Fruit fly (Drosophila melanogaster) whole organism, adult: Measurements from ENCODE around the gene Elys.

ENCODE experiments used
- CG5204 ChIP-seq: fragments of 200-800 bp; sonication (Bioruptor generic); optimal IDR thresholded peaks from 2 replicates; lab custom pipeline; 2016; ENCODE audit warnings: missing biosample characterization, missing genetic modification characterization
- CG7045 ChIP-seq: fragments of 200-800 bp; sonication (Bioruptor generic); optimal IDR thresholded peaks from 2 replicates; lab custom pipeline; 2017; ENCODE audit warnings: missing biosample characterization, mild to moderate bottlenecking, missing genetic modification characterization
- Clk ChIP-seq: fragments of 200-800 bp; sonication (Bioruptor generic); optimal IDR thresholded peaks from 2 replicates; lab custom pipeline; 2017; ENCODE audit warnings: missing biosample characterization, missing genetic modification characterization
- Hr96 ChIP-seq: fragments of 200-800 bp; sonication (Bioruptor generic); optimal IDR thresholded peaks from 2 replicates; lab custom pipeline; 2016; ENCODE audit warnings: missing biosample characterization, missing genetic modification characterization
- bab1 ChIP-seq: fragments of 200-800 bp; sonication (Bioruptor generic); optimal IDR thresholded peaks from 3 replicates; lab custom pipeline; 2019; ENCODE audit warnings: missing biosample characterization, mild to moderate bottlenecking, missing genetic modification characterization, moderate library complexity

DNA sequence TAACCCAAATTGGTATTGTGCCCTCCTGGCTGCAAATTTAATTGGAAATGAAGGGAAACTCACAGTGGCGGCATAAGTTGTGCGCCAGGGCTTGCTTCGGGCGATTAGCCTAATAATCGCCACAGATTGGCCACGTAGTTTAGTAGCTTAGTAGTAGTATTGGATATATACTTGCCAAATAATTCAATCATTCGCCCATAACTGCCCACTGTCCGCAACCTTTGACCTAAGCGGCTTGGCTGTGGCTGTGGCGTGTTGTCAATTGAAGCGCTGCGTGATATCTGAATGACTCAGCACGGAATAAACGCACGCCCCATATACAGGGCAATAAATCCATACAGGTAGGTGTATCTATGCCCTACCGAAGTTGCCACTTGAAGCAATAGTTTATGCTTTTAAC, 45.1 kb upstream of the Elys start:
- TF ChIP-seq bab1 (GFP tag; lab: Kevin White, UChicago) (no peak), Clk (GFP tag; lab: Kevin White, UChicago) (no peak), CG5204 (no peak), CG7045 (GFP tag; lab: Kevin White, UChicago) (no peak), Hr96 (GFP tag; lab: Kevin White, UChicago) (no peak)
